Fruit fly (Drosophila melanogaster): ENCODE results near the gene CG13070.

- TF ChIP-seq usp (GFP tag; optimal IDR thresholded peaks at IDR 0.05) = no peak
- TF ChIP-seq EcR (GFP tag; optimal IDR thresholded peaks at IDR 0.05) = peak in 1 of 2 experiments; percentile 71
- no peak for TF ChIP-seq pan (optimal IDR thresholded peaks at IDR 0.05)
- no peak for TF ChIP-seq Dll (optimal IDR thresholded peaks at IDR 0.05)
Measured at dm6 chr3L:16275391-16276017, 12.4 kb downstream of the CG13070 start.
